Worm (Caenorhabditis elegans): ENCODE data around the gene B0238.9.

The B0238.9 gene

DNA sequence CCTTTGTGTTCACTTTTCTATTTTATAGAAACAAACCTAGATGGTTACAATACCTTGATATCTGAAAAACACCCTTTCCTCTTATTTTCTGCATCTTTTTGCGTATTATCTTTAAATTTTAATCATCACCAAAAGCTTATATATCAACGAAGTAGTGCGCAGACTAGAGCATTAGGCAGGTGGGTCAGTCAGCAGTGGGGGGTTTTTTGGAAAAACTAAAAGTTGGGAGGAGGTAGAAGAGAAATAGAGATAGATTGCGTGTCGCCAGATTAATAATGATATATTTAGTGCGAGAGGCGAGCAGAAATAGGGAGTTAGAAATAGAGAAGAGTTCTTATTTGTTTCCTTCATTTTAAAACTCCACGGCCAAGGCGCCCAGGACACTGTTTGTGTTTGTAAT lies 23.3 kb upstream of the B0238.9 start:
- no peak for TF ChIP-seq ceh-8 (GFP tag; optimal IDR thresholded peaks at IDR 0.05)
- peak; percentile 59 for TF ChIP-seq fkh-8 (tag; optimal IDR thresholded peaks at IDR 0.05)
- no peak for TF ChIP-seq mef-2 (tag; optimal IDR thresholded peaks at IDR 0.05)
- TF ChIP-seq lsy-2 (tag; optimal IDR thresholded peaks at IDR 0.05), result no peak
- TF ChIP-seq swsn-7 (tag; optimal IDR thresholded peaks at IDR 0.05), result no peak
- no peak for TF ChIP-seq Y116A8C.19 (tag; optimal IDR thresholded peaks at IDR 0.05; ENCODE audit: borderline replicate concordance)
- no peak for TF ChIP-seq lir-3 (tag; optimal IDR thresholded peaks at IDR 0.05; ENCODE audit: poor library complexity)
- no peak for TF ChIP-seq lin-13 (GFP tag; optimal IDR thresholded peaks at IDR 0.05)
- TF ChIP-seq fos-1 (tag; optimal IDR thresholded peaks at IDR 0.05), result no peak
- no peak for TF ChIP-seq vab-15 (tag; optimal IDR thresholded peaks at IDR 0.05)
- TF ChIP-seq grh-1 (GFP tag; IDR thresholded peaks at IDR 0.05), result no peak
- TF ChIP-seq dsc-1 (tag; optimal IDR thresholded peaks at IDR 0.05), result peak; percentile 27
- no peak for TF ChIP-seq ama-1 (optimal IDR thresholded peaks at IDR 0.05)
- TF ChIP-seq nhr-77 (tag; optimal IDR thresholded peaks at IDR 0.05), result no peak
- TF ChIP-seq mab-9 (GFP tag; IDR thresholded peaks at IDR 0.05), result no peak

DNA sequence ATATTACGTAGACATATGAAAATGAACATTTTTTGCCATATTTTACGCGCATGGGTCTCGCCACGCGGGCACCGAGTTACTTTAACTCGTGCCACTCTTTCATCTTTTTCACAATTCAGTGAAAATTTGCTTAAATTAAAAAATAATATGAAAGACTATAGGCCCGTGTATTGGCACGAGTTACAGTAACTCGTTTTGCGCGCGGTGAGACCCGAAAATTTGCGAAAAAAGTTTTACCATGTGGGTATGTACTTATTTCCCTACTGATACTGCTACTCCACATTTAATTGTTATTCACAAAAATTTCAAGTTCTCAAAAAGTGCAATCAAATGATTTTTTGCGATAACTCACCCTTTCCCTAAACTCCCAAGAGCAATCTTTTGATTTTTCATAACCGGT lies 19.8 kb upstream of the B0238.9 start:
- TF ChIP-seq C16A3.4 (tag; optimal IDR thresholded peaks at IDR 0.05) (no peak), ceh-88 (GFP tag; IDR thresholded peaks at IDR 0.05) (no peak), C34B4.2 (tag; optimal IDR thresholded peaks at IDR 0.05) (no peak), nhr-47 (tag; optimal IDR thresholded peaks at IDR 0.05) (no peak), ztf-4 (tag; optimal IDR thresholded peaks at IDR 0.05) (no peak)

ce11 chrV:5295940-5296339 lies 18.0 kb upstream of the B0238.9 start:
- TF ChIP-seq nhr-71 (tag; optimal IDR thresholded peaks at IDR 0.05) (peak; percentile 72), hlh-17 (GFP tag; optimal IDR thresholded peaks at IDR 0.05; ENCODE audit: borderline replicate concordance) (no peak), fkh-4 (tag; optimal IDR thresholded peaks at IDR 0.05; ENCODE audit: borderline replicate concordance) (peak; percentile 53), nhr-76 (tag; optimal IDR thresholded peaks at IDR 0.05) (no peak), lin-13 (GFP tag; optimal IDR thresholded peaks at IDR 0.05) (no peak), nhr-85 (tag) (no peak), lin-15B (tag; optimal IDR thresholded peaks at IDR 0.05) (no peak), lin-14 (GFP tag; optimal IDR thresholded peaks at IDR 0.05) (peak; percentile 81), unc-130 (tag; optimal IDR thresholded peaks at IDR 0.05) (peak; percentile 3), ets-5 (GFP tag; IDR thresholded peaks at IDR 0.05) (no peak), ztf-4 (tag; optimal IDR thresholded peaks at IDR 0.05) (peak; percentile 9), ces-1 (GFP tag; optimal IDR thresholded peaks at IDR 0.05) (no peak), nhr-12 (tag; optimal IDR thresholded peaks at IDR 0.05) (no peak), egl-13 (tag; optimal IDR thresholded peaks at IDR 0.05) (no peak), efl-3 (GFP tag; optimal IDR thresholded peaks at IDR 0.05) (no peak), C34B4.2 (tag; optimal IDR thresholded peaks at IDR 0.05) (no peak), sptf-1 (tag; optimal IDR thresholded peaks at IDR 0.05) (no peak), ceh-82 (tag; optimal IDR thresholded peaks at IDR 0.05) (no peak), nhr-90 (tag; optimal IDR thresholded peaks at IDR 0.05; ENCODE audit: poor library complexity) (no peak), fkh-10 (GFP tag; optimal IDR thresholded peaks at IDR 0.05) (no peak), mep-1 (tag; optimal IDR thresholded peaks at IDR 0.05) (no peak), zag-1 (tag; optimal IDR thresholded peaks at IDR 0.05) (no peak), aha-1 (tag; optimal IDR thresholded peaks at IDR 0.05) (no peak), lin-35 (GFP tag; optimal IDR thresholded peaks at IDR 0.05) (no peak), hlh-4 (tag; optimal IDR thresholded peaks at IDR 0.05) (no peak), unc-98 (GFP tag; IDR thresholded peaks at IDR 0.05) (no peak), rnt-1 (tag; optimal IDR thresholded peaks at IDR 0.05) (peak; percentile 40), isw-1 (GFP tag; IDR thresholded peaks at IDR 0.05) (no peak), nhr-77 (tag; optimal IDR thresholded peaks at IDR 0.05) (no peak), grh-1 (GFP tag; IDR thresholded peaks at IDR 0.05) (no peak), dpl-1 (GFP tag; optimal IDR thresholded peaks at IDR 0.05) (no peak), lin-39 (tag; optimal IDR thresholded peaks at IDR 0.05) (no peak), unc-30 (tag; optimal IDR thresholded peaks at IDR 0.05) (no peak), vab-15 (tag; optimal IDR thresholded peaks at IDR 0.05) (no peak), tlp-1 (tag; optimal IDR thresholded peaks at IDR 0.05) (no peak), lsy-2 (tag; optimal IDR thresholded peaks at IDR 0.05) (peak in 1 of 2 experiments; percentile 55), nhr-19 (GFP tag; conservative IDR thresholded peaks at IDR 0.05) (peak; percentile 22; the same call in 1 of the 2 replicates), swsn-7 (tag; optimal IDR thresholded peaks at IDR 0.05) (no peak)

Measured in whole organism, L1 larva.